Fruit fly (Drosophila melanogaster): ENCODE measurements around the gene CG3062.

Gene CG3062

DNA sequence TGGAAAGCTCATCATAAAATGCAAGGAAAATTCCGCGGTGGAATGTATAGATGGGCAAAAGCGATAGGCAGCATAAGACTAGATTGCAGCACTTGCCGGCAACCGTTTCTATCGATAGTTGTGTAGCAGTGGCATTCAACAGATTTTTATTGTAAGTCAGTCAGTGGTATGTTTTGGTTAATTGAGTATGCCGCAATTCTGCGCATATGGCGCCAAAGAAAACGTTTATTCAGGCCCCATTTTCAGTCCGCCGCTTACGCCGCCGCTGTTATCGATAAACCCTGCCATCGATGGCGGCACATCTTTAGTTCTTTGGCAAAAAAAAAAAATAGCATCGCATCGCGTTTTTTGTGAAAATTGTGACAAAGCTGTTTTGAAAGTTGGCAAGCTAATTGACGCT is 5.1 kb upstream of the CG3062 start, which contains the start of the genes Cbp80 and Torsin (continued):
- no peak for TF ChIP-seq Oli (tag; optimal IDR thresholded peaks at IDR 0.05)
- TF ChIP-seq ato (GFP tag; IDR thresholded peaks at IDR 0.05; ENCODE audit: partially characterized antibody): peak; percentile 71
- peak; percentile 83 for TF ChIP-seq bbx (GFP tag; IDR thresholded peaks at IDR 0.05; ENCODE audit: partially characterized antibody)
- TF ChIP-seq CG13287 (GFP tag; IDR thresholded peaks at IDR 0.05; ENCODE audit: partially characterized antibody): peak; percentile 90
- peak; percentile 84 for TF ChIP-seq knrl (GFP tag; IDR thresholded peaks at IDR 0.05; ENCODE audit: partially characterized antibody)
- no peak for TF ChIP-seq usp (GFP tag; optimal IDR thresholded peaks at IDR 0.05)
- TF ChIP-seq hbn (GFP tag; IDR thresholded peaks at IDR 0.05; ENCODE audit: partially characterized antibody): peak; percentile 79
- no peak for TF ChIP-seq ham (GFP tag; IDR thresholded peaks at IDR 0.05)
- TF ChIP-seq zfh2 (GFP tag; optimal IDR thresholded peaks at IDR 0.05): peak; percentile 7
- peak; percentile 45 for TF ChIP-seq CG17186 (GFP tag; optimal IDR thresholded peaks at IDR 0.05)
- TF ChIP-seq CG32767 (GFP tag; IDR thresholded peaks at IDR 0.05): no peak
- no peak for TF ChIP-seq CG8281 (tag; optimal IDR thresholded peaks at IDR 0.05)
- peak; percentile 39 for TF ChIP-seq Mad (GFP tag; optimal IDR thresholded peaks at IDR 0.05)
- peak; percentile 26 for TF ChIP-seq CG7786 (GFP tag; optimal IDR thresholded peaks at IDR 0.05)
- TF ChIP-seq CG6791 (GFP tag; IDR thresholded peaks at IDR 0.05; ENCODE audit: partially characterized antibody): peak; percentile 84
- TF ChIP-seq Ptx1 (GFP tag; IDR thresholded peaks at IDR 0.05): no peak
- peak; percentile 68 for TF ChIP-seq CG32772 (GFP tag; IDR thresholded peaks at IDR 0.05)
- TF ChIP-seq CG34224 (GFP tag; IDR thresholded peaks at IDR 0.05; ENCODE audit: partially characterized antibody): peak; percentile 90
- no peak for TF ChIP-seq CG10462 (GFP tag; optimal IDR thresholded peaks at IDR 0.05)
- TF ChIP-seq CG15601 (tag; optimal IDR thresholded peaks at IDR 0.05): no peak
- TF ChIP-seq jumu (GFP tag; optimal IDR thresholded peaks at IDR 0.05): no peak
- no peak for TF ChIP-seq Hr39 (optimal IDR thresholded peaks at IDR 0.05)
- peak; percentile 93 for TF ChIP-seq sna (GFP tag; IDR thresholded peaks at IDR 0.05; ENCODE audit: partially characterized antibody)
- TF ChIP-seq pzg (GFP tag; optimal IDR thresholded peaks at IDR 0.05): peak; percentile 52
- no peak for TF ChIP-seq Dek (tag; optimal IDR thresholded peaks at IDR 0.05)
- TF ChIP-seq Sox102F (GFP tag; optimal IDR thresholded peaks at IDR 0.05): no peak
- no peak for TF ChIP-seq odd (GFP tag; optimal IDR thresholded peaks at IDR 0.05)
- peak; percentile 76 for TF ChIP-seq sens (GFP tag)
- peak; percentile 43 for TF ChIP-seq MESR4 (GFP tag; optimal IDR thresholded peaks at IDR 0.05)
- TF ChIP-seq CG12659 (GFP tag; optimal IDR thresholded peaks at IDR 0.05): peak; percentile 36
- no peak for TF ChIP-seq hth (optimal IDR thresholded peaks at IDR 0.05)
- peak; percentile 90 for TF ChIP-seq sd (tag; optimal IDR thresholded peaks at IDR 0.05)
- no peak for TF ChIP-seq Sox100B (GFP tag; optimal IDR thresholded peaks at IDR 0.05)
- TF ChIP-seq CG8765 (GFP tag; IDR thresholded peaks at IDR 0.05): no peak
- no peak for TF ChIP-seq Ravus (GFP tag; IDR thresholded peaks at IDR 0.05)
- peak; percentile 81 for TF ChIP-seq BEAF-32 (GFP tag; optimal IDR thresholded peaks at IDR 0.05)
- peak; percentile 14 for TF ChIP-seq wek (GFP tag; optimal IDR thresholded peaks at IDR 0.05)
- peak; percentile 11 for TF ChIP-seq CG17829 (tag; optimal IDR thresholded peaks at IDR 0.05)
- TF ChIP-seq zen2 (GFP tag; IDR thresholded peaks at IDR 0.05; ENCODE audit: partially characterized antibody): peak; percentile 73; the same call in 2 of the 3 replicates
- TF ChIP-seq CG1603 (tag; optimal IDR thresholded peaks at IDR 0.05): peak; percentile 74
- peak; percentile 56 for TF ChIP-seq stwl (tag; optimal IDR thresholded peaks at IDR 0.05)
- TF ChIP-seq nom (GFP tag; optimal IDR thresholded peaks at IDR 0.05): no peak
- TF ChIP-seq corto (GFP tag; optimal IDR thresholded peaks at IDR 0.05): no peak
- peak; percentile 70 for TF ChIP-seq row (GFP tag; IDR thresholded peaks at IDR 0.05)
- TF ChIP-seq E2f1 (GFP tag; IDR thresholded peaks at IDR 0.05): no peak
- peak; percentile 4 for TF ChIP-seq trem (tag; optimal IDR thresholded peaks at IDR 0.05)
- peak; percentile 9 for TF ChIP-seq CG15514 (GFP tag; optimal IDR thresholded peaks at IDR 0.05)
- TF ChIP-seq CG13775 (GFP tag; optimal IDR thresholded peaks at IDR 0.05): peak; percentile 1
- TF ChIP-seq CG5953 (GFP tag; IDR thresholded peaks at IDR 0.05): no peak
- 0 out of 2 replicates have a peak, but pooled peaks have one; percentile 22 for TF ChIP-seq ssp (GFP tag; IDR thresholded peaks at IDR 0.05)

Data from whole organism, embryonic.